Worm (Caenorhabditis elegans) whole organism, L1 larva: Measurements from ENCODE around the gene ndub-8.

ENCODE experiments used
- ceh-90 ChIP-seq: sonication (generic microtip); optimal IDR thresholded peaks from 2 replicates; lab custom pipeline; 2016; ENCODE audit warnings: missing genetic modification characterization, missing compliant biosample characterization
- lin-35 ChIP-seq, 2 experiments: fragments of 150-350 bp; optimal IDR thresholded peaks; 2 replicates each; lab custom pipeline; 2014; ENCODE audit warnings: missing biosample characterization in 2 of 2, missing genetic modification characterization in 2 of 2, missing genetic modification reagents in 2 of 2
- nhr-11 ChIP-seq: fragments of 150-350 bp; optimal IDR thresholded peaks from 2 replicates; lab custom pipeline; 2014; ENCODE audit warnings: missing biosample characterization, missing genetic modification characterization

DNA sequence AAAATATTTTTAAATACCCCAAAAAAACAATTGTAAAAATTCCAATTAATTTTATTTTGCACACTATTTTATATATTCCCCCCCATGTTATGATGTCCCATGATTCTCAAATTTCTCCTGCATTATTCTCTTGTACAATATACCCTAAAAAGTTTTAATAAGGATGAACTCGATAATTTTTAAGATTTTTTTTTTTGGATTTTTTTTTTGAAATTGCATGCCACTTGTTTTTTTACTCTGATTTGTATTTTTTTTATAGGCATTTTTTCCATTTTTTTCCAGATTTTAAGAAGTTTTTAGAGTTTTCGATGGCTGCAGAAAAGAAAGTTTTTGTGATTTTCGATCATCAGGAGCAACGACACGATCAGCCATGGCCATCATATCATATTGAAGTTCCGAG, 9.7 kb downstream of the ndub-8 start, which contains the start of gene hda-10:
- TF ChIP-seq lin-35 (GFP tag; optimal IDR thresholded peaks at IDR 0.05; lab: Kevin White, UChicago): no peak
- TF ChIP-seq ceh-90 (tag; lab: Kevin White, UChicago): no peak
- no peak for TF ChIP-seq nhr-11
